Fruit fly (Drosophila melanogaster): ENCODE results near the gene mldr.
A peak's percentile ranks its signal among the peaks of the same experiment; 100 is the strongest.

- TF ChIP-seq CG1620 (GFP tag; optimal IDR thresholded peaks at IDR 0.05) (no peak), kay (GFP tag; ENCODE audit: borderline replicate concordance) (no peak), Clk (GFP tag; optimal IDR thresholded peaks at IDR 0.05) (no peak), CG12768 (GFP tag; optimal IDR thresholded peaks at IDR 0.05) (no peak), CG7101 (tag; optimal IDR thresholded peaks at IDR 0.05) (no peak), Mnt (GFP tag; optimal IDR thresholded peaks at IDR 0.05) (no peak), tj (GFP tag; optimal IDR thresholded peaks at IDR 0.05) (no peak), Hr96 (GFP tag; optimal IDR thresholded peaks at IDR 0.05) (no peak), toe (GFP tag; optimal IDR thresholded peaks at IDR 0.05) (no peak), bab1 (GFP tag; optimal IDR thresholded peaks at IDR 0.05) (peak; percentile 12), CG5204 (GFP tag; optimal IDR thresholded peaks at IDR 0.05) (no peak)
These were observed 27.4 kb upstream of the mldr start for dm6 chrX:6263614-6264130.

Measured in whole organism, adult.